Worm (Caenorhabditis elegans): Measurements from ENCODE around the gene srj-54.

The srj-54 gene

DNA sequence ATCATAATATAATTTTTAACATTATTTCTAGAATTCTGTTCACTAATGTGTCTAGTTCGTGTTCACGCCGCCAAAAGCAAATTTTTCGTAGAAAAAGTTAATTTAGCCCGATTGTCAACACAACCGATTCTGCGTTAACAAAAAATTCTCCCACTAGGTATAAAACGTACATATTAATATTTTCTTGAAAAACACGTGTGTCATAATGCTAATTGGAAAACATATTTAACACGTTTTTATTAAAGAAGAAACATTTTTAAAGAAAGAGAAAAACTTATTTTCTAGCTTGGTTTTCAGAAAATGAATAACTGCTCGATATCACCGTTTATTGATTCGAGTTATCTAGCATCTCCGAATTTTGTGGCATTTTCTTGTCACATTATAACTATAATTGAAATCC lies 10.5 kb upstream of the srj-54 start, which contains the start of gene srh-243:
srh-243 (plus strand) TSS at position 301 of the 400 bp plus-strand sequence.
- TF ChIP-seq klf-2 (GFP tag; conservative IDR thresholded peaks at IDR 0.05) (no peak), ztf-23 (GFP tag; IDR thresholded peaks at IDR 0.05) (no peak), ztf-29 (GFP tag; IDR thresholded peaks at IDR 0.05) (no peak)

DNA sequence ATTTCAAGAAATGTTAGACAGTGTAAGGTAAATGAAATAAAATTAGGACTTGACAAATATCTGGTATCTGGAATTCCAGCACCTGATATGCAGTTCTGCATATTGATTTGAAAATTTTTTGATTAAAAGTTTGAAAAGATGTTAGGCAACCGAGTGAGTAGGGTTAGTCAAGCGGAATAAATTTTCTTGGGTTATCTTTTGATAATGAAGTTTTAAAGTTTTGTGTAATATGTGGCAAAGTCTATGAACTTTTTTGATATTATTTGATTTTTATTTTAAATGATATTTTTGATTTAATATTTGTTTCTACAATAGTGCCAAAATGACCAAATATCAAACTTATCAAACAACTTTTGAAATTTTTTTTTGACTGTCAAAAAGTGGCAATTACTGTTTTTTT lies 9.9 kb upstream of the srj-54 start, which contains the start of gene srh-241:
srh-241 (minus strand) TSS at position 101 of the 400 bp plus-strand sequence.
- TF ChIP-seq ztf-23 (GFP tag; IDR thresholded peaks at IDR 0.05) = no peak
- TF ChIP-seq tab-1 (GFP tag; IDR thresholded peaks at IDR 0.05) = no peak
- TF ChIP-seq flt-1 (GFP tag; IDR thresholded peaks at IDR 0.05) = no peak
- no peak for TF ChIP-seq cog-1 (tag; optimal IDR thresholded peaks at IDR 0.05)
- TF ChIP-seq ref-1 (GFP tag; conservative IDR thresholded peaks at IDR 0.05) = no peak
- TF ChIP-seq ztf-29 (GFP tag; IDR thresholded peaks at IDR 0.05) = no peak
- no peak for TF ChIP-seq med-1 (GFP tag; optimal IDR thresholded peaks at IDR 0.05; ENCODE audit: insufficient read depth)
- TF ChIP-seq T22C8.4 (GFP tag; IDR thresholded peaks at IDR 0.05) = no peak
- TF ChIP-seq klf-2 (GFP tag; conservative IDR thresholded peaks at IDR 0.05) = no peak

DNA sequence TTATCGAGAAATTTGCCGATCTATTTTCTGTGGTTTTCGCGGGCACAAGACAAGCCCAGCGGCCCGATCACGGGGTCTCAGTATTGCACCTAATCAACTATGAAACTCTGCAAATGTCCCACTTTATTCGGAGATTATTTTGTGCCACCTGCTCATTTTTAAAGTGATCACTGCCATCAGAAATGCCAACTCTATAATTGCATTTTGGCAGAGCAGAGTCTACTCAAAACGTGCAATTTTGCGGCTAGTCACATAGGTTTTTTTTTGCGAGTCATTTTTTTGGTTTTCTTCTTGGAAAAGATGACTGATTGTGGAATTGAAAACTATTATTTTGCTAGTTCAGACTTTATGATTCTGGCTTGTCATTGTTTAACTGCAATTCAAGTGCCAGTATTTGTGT lies 5.3 kb upstream of the srj-54 start, which contains the start of gene srh-240:
srh-240 (plus strand) TSS at position 301 of the 400 bp plus-strand sequence.
- no peak for TF ChIP-seq T22C8.4 (GFP tag; IDR thresholded peaks at IDR 0.05)
- TF ChIP-seq ref-1 (GFP tag; conservative IDR thresholded peaks at IDR 0.05) = no peak
- TF ChIP-seq cog-1 (tag; optimal IDR thresholded peaks at IDR 0.05) = no peak

DNA sequence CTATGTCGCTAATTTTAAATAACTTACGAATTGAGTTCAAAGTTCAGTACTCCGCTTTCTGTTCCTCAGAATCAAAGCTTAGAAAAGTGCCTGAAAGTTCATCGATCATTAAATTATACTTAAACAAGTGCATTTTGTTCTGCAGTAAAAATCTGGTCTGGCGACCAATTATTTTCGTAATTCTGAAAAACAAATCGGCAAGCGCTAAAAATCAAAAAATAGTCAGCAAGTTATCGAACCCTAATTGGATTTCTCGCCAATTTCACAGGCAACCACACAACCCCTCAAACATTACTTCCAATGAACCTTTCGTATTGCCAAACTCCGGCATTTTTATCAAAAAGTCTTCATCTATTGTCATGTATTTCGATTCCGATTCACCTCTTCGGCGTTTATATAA lies 3.4 kb upstream of the srj-54 start, which contains the start of gene srh-272:
srh-272 (plus strand) TSS at position 301 of the 400 bp plus-strand sequence.
- TF ChIP-seq ztf-29 (GFP tag; IDR thresholded peaks at IDR 0.05) (no peak), ztf-23 (GFP tag; IDR thresholded peaks at IDR 0.05) (no peak)

DNA sequence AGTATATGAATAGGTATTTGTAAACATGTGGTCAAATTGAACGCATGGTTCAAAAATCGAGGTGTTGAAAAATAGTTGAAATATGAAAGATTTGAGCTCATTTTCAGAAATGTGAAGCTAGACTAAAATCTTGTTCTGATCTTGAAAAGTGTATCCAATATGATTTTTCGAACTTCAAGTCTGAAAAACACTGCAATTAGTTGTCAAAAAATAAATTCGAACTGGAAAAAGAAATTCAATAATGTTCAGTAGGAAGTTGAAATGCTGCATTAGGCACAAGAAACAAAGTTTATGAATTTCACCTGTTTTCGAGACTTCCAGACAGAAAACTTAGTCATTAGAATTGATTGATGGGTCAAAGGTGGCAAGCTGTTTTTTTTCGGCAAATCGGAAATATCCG lies 1.9 kb upstream of the srj-54 start, which contains the start of gene srh-270:
srh-270 (minus strand) TSS at position 101 of the 400 bp plus-strand sequence.
- TF ChIP-seq klf-2 (GFP tag; conservative IDR thresholded peaks at IDR 0.05) = no peak
- no peak for TF ChIP-seq flt-1 (GFP tag; IDR thresholded peaks at IDR 0.05)
- TF ChIP-seq ztf-29 (GFP tag; IDR thresholded peaks at IDR 0.05) = no peak
- no peak for TF ChIP-seq cog-1 (tag; optimal IDR thresholded peaks at IDR 0.05)
- no peak for TF ChIP-seq med-1 (GFP tag; optimal IDR thresholded peaks at IDR 0.05; ENCODE audit: insufficient read depth)
- no peak for TF ChIP-seq ref-1 (GFP tag; conservative IDR thresholded peaks at IDR 0.05)
- TF ChIP-seq tab-1 (GFP tag; IDR thresholded peaks at IDR 0.05) = no peak
- no peak for TF ChIP-seq ztf-23 (GFP tag; IDR thresholded peaks at IDR 0.05)
- TF ChIP-seq T22C8.4 (GFP tag; IDR thresholded peaks at IDR 0.05) = no peak

DNA sequence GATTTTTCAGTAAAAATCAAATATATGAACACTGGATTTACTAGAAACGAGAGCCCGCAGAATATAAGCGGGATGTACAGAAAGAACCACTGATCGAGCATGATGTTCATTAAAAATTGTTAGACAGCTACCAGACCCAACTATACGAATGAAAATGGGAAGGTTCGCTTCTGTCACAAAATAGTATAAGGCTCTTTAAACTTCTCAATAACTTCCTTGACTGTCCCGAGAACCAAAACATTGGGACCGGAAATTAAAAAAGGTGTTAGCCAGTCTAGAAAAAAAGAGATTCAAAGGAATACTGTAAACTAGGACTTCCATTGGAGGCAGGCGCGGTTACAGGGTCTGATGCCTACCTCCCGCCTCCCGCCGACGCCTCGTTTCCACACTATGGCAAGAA lies 1.8 kb downstream of the srj-54 start, which contains the start of gene srj-55:
srj-55 (minus strand) TSS at position 101 of the 400 bp plus-strand sequence.
- TF ChIP-seq ref-1 (GFP tag; conservative IDR thresholded peaks at IDR 0.05) (no peak), ztf-23 (GFP tag; IDR thresholded peaks at IDR 0.05) (no peak), tab-1 (GFP tag; IDR thresholded peaks at IDR 0.05) (no peak), flt-1 (GFP tag; IDR thresholded peaks at IDR 0.05) (no peak), cog-1 (tag; optimal IDR thresholded peaks at IDR 0.05) (no peak), klf-2 (GFP tag; conservative IDR thresholded peaks at IDR 0.05) (no peak), med-1 (GFP tag; optimal IDR thresholded peaks at IDR 0.05; ENCODE audit: insufficient read depth) (no peak), ztf-29 (GFP tag; IDR thresholded peaks at IDR 0.05) (no peak), T22C8.4 (GFP tag; IDR thresholded peaks at IDR 0.05) (no peak)

DNA sequence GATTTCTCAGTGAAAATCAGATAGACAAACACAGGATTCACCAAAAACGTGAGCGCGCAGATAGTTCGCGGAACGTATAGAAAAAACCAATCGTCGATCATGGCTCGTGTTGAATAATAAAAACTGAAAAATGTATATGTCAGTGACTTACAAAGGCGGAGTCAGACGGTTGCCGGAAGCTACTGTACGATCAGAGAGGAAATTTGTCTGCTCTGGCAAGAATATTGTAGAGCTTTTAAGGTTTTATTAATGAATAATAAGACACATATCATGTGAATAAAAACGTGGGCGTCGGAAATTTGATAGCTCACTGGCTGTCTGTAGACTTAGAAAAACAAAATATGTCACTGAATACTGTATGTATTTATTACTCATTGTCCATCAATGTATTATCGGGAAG lies 4.2 kb downstream of the srj-54 start, which contains the start of gene srj-57:
srj-57 (minus strand) TSS at position 101 of the 400 bp plus-strand sequence.
- TF ChIP-seq cog-1 (tag; optimal IDR thresholded peaks at IDR 0.05) (no peak), ztf-29 (GFP tag; IDR thresholded peaks at IDR 0.05) (no peak), flt-1 (GFP tag; IDR thresholded peaks at IDR 0.05) (no peak), tab-1 (GFP tag; IDR thresholded peaks at IDR 0.05) (no peak), med-1 (GFP tag; optimal IDR thresholded peaks at IDR 0.05; ENCODE audit: insufficient read depth) (no peak), T22C8.4 (GFP tag; IDR thresholded peaks at IDR 0.05) (no peak), ztf-23 (GFP tag; IDR thresholded peaks at IDR 0.05) (no peak), ref-1 (GFP tag; conservative IDR thresholded peaks at IDR 0.05) (no peak), klf-2 (GFP tag; conservative IDR thresholded peaks at IDR 0.05) (no peak)

DNA sequence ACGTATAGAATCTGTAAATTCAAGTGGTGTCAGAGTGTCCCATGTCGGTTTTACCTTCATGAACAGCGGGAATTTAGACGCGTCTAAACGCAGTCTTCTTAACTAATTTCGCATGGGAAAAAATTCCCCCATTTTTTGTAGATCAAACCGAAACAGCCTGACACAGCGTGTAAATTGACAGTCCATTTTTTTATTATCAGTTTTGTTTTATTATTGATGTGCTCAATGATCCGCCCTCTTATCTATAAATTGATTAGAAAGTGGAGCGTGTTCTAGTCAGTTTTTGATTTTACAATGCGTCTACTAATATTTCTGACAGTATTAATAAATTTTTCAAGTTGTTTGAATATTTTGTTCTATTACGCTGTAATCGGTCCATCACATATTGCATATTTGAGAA lies 10.6 kb downstream of the srj-54 start, which contains the start of gene ugt-53:
ugt-53 (plus strand) TSS at position 273 of the 400 bp plus-strand sequence.
- no peak for TF ChIP-seq flt-1 (GFP tag; IDR thresholded peaks at IDR 0.05)
- TF ChIP-seq med-1 (GFP tag; optimal IDR thresholded peaks at IDR 0.05; ENCODE audit: insufficient read depth) = no peak
- TF ChIP-seq ref-1 (GFP tag; conservative IDR thresholded peaks at IDR 0.05) = no peak
- no peak for TF ChIP-seq ztf-23 (GFP tag; IDR thresholded peaks at IDR 0.05)
- no peak for TF ChIP-seq ztf-29 (GFP tag; IDR thresholded peaks at IDR 0.05)
- no peak for TF ChIP-seq tab-1 (GFP tag; IDR thresholded peaks at IDR 0.05)
- TF ChIP-seq T22C8.4 (GFP tag; IDR thresholded peaks at IDR 0.05) = no peak

ce11 chrV:2848290-2848937 lies 11.2 kb downstream of the srj-54 start, which contains the start of gene srj-49:
Gene srj-49, minus strand, starts transcription at chrV:2848340.
- no peak for TF ChIP-seq ztf-23 (GFP tag; IDR thresholded peaks at IDR 0.05)
- TF ChIP-seq flt-1 (GFP tag; IDR thresholded peaks at IDR 0.05) = no peak
- no peak for TF ChIP-seq ztf-29 (GFP tag; IDR thresholded peaks at IDR 0.05)
- TF ChIP-seq tab-1 (GFP tag; IDR thresholded peaks at IDR 0.05) = no peak
- no peak for TF ChIP-seq ref-1 (GFP tag; conservative IDR thresholded peaks at IDR 0.05)
- TF ChIP-seq cog-1 (tag; optimal IDR thresholded peaks at IDR 0.05) = no peak
- TF ChIP-seq T22C8.4 (GFP tag; IDR thresholded peaks at IDR 0.05) = no peak
- no peak for TF ChIP-seq klf-2 (GFP tag; conservative IDR thresholded peaks at IDR 0.05)
- TF ChIP-seq med-1 (GFP tag; optimal IDR thresholded peaks at IDR 0.05; ENCODE audit: insufficient read depth) = no peak

ce11 chrV:2845771-2846170 lies 13.9 kb downstream of the srj-54 start, which contains the start of gene srj-44:
Gene srj-44, minus strand, starts transcription at chrV:2845871.
- TF ChIP-seq klf-2 (GFP tag; conservative IDR thresholded peaks at IDR 0.05) (no peak), med-1 (GFP tag; optimal IDR thresholded peaks at IDR 0.05; ENCODE audit: insufficient read depth) (no peak), ztf-29 (GFP tag; IDR thresholded peaks at IDR 0.05) (no peak), ztf-23 (GFP tag; IDR thresholded peaks at IDR 0.05) (no peak), ref-1 (GFP tag; conservative IDR thresholded peaks at IDR 0.05) (no peak), tab-1 (GFP tag; IDR thresholded peaks at IDR 0.05) (no peak), T22C8.4 (GFP tag; IDR thresholded peaks at IDR 0.05) (no peak), cog-1 (tag; optimal IDR thresholded peaks at IDR 0.05) (no peak), flt-1 (GFP tag; IDR thresholded peaks at IDR 0.05) (no peak)
